Fruit fly (Drosophila melanogaster) whole organism: ENCODE measurements around the gene unc.

Experiments used
- CG8478 ChIP-seq: fragments of >200 bp; optimal IDR thresholded peaks from 2 replicates; lab custom pipeline; 2018; ENCODE audit warnings: inconsistent platforms
- Dll ChIP-seq: fragments of >200 bp; optimal IDR thresholded peaks from 2 replicates; lab custom pipeline; 2017
- EcR ChIP-seq, 2 experiments: fragments of >200 bp; optimal IDR thresholded peaks; 2 replicates each; lab custom pipeline; 2017; ENCODE audit warnings: missing biosample characterization in 2 of 2, missing genetic modification characterization in 2 of 2, missing genetic modification reagents in 2 of 2
- pan ChIP-seq: fragments of >200 bp; optimal IDR thresholded peaks from 2 replicates; lab custom pipeline; 2017
- psq ChIP-seq: fragments of >200 bp; optimal IDR thresholded peaks from 2 replicates; lab custom pipeline; 2017
- usp ChIP-seq: fragments of >200 bp; optimal IDR thresholded peaks from 2 replicates; lab custom pipeline; 2017; ENCODE audit warnings: missing biosample characterization, missing genetic modification characterization, mixed read lengths

The unc gene

DNA sequence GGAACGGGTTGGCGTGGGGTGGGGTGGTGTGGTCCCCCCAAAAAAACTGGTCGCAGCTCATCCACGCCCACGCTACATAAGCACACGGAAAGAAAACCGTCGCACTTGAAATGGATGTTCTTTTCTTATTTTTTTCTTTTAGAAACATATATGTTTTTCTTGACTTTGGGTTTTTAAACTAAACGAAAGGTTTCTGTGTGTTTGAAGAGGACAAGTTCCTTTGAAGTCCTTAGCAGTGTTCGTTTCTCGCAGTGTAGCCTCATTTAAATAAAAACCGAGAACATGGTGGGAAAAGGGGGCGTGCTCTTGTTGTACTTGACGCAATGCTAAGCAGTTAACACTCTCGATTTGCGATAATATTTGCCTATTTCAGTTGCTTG is 42.4 kb downstream of the unc start:
- no peak for TF ChIP-seq EcR (GFP tag; optimal IDR thresholded peaks at IDR 0.05; lab: Kevin White, UChicago)
- no peak for TF ChIP-seq pan (lab: Kevin White, UChicago)
- no peak for TF ChIP-seq usp (GFP tag; lab: Kevin White, UChicago)
- TF ChIP-seq CG8478 (lab: Kevin White, UChicago): no peak
- no peak for TF ChIP-seq psq (lab: Kevin White, UChicago)
- TF ChIP-seq Dll (lab: Kevin White, UChicago): no peak

DNA sequence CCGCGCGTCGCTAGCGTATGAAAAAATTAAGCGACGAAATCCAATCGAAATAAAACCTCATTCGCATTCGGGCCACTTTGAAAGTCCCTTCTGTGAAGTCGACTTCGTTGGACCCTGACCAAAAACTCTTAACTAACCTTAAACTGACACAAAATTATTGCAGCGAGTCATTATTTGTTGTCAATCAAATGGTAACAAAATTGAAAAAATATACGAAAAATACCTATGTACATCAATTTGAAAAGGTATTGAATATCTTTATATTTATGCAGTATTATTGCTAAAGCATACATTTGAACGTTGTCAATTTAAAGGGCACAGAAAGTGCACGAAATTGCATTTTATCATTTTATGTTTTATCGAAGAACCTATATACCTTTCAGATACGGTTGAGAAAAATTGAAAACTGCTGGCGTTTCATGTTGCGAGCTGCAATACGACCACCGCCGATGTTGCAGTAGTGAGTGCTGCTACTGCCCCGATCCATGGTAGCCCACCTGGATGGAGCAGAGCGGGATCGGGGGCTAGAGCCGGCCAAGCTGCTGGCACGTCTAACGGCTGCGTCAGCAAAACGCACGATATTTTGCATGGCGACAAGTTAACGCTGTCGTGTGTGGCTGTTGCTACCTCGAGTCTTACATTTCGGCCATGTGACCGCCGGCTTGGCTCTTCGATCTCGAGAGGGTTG is 42.9 kb downstream of the unc start:
- no peak for TF ChIP-seq CG8478 (lab: Kevin White, UChicago)
- TF ChIP-seq pan (lab: Kevin White, UChicago): no peak
- no peak for TF ChIP-seq EcR (GFP tag; optimal IDR thresholded peaks at IDR 0.05; lab: Kevin White, UChicago)
- no peak for TF ChIP-seq Dll (lab: Kevin White, UChicago)
- no peak for TF ChIP-seq psq (lab: Kevin White, UChicago)
- no peak for TF ChIP-seq usp (GFP tag; lab: Kevin White, UChicago)

DNA sequence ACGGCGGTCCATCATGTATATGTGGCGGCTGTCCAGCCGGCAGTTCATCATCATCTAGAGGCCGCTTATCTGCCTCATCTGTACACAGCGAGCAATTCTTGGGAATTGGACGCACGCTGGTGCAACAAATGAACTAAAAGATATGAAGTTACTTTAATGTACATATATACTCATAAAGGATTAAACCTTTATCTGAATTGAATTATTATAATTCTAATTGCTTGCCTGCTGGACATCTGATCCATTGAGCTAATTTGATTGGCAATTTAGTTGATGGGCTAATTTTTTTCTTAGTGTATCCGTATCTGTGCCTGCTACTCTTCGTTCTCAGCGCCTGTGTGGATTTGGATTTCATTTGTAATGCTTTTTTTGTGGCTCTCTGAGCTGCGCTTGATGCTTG is 43.8 kb downstream of the unc start:
- TF ChIP-seq EcR (GFP tag; optimal IDR thresholded peaks at IDR 0.05; lab: Kevin White, UChicago): peak in 1 of 2 experiments; percentile 13
- no peak for TF ChIP-seq Dll (lab: Kevin White, UChicago)
- TF ChIP-seq usp (GFP tag; lab: Kevin White, UChicago): no peak

DNA sequence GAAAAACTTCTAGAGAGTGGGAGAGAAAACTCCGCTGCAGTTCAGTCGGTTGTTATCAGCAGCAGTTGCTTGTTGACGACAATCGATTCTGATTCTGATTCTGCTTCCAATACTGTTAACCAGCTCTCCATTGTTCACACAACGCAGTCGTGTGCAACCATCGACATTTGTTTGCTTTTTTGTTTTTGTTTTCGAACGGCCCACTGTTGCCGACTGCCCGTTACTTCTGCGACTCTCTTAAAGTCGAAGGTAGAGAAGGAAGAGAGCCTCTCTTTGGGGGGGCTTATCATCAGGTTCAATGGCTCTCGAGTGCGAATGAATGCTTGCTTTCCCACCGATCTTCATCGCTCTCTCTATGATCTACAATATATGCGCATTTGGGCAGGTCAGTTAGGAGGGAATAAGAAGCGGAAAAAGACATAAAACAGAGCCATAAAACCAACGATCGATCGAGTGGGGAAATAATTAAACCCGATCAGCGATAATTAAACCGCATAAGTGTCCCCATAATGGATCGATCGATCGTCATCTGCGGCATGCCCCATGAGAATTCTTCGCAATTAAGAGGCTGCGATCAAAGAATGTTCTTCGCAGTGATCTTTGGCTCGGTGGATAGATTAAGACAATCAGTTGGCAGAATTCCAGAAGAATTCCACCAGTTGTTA is 44.9 kb downstream of the unc start:
- peak; percentile 35 to 73 for TF ChIP-seq EcR (GFP tag; optimal IDR thresholded peaks at IDR 0.05; lab: Kevin White, UChicago)
- TF ChIP-seq usp (GFP tag; lab: Kevin White, UChicago): no peak

DNA sequence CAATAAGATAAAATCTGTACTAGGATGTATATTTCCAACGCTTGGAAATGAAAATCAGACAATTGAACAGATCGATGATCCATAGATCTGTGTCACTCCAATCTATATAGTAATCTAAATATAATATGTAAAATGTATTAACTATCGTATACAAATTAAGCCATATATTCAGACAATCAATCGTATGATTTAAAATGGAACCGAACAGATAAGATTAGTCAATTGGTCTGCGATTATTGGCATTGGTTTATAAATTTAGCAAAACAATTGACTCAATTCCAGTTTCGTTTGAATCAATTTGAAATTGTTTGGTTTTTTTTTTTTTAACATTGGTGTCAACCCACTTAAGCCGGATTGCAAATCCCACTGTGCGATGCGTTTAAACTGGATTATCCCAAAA is 48.8 kb downstream of the unc start:
- TF ChIP-seq usp (GFP tag; lab: Kevin White, UChicago): no peak
- TF ChIP-seq Dll (lab: Kevin White, UChicago): no peak
- no peak for TF ChIP-seq EcR (GFP tag; optimal IDR thresholded peaks at IDR 0.05; lab: Kevin White, UChicago)
- TF ChIP-seq CG8478 (lab: Kevin White, UChicago): no peak
- TF ChIP-seq psq (lab: Kevin White, UChicago): no peak
- no peak for TF ChIP-seq pan (lab: Kevin White, UChicago)

DNA sequence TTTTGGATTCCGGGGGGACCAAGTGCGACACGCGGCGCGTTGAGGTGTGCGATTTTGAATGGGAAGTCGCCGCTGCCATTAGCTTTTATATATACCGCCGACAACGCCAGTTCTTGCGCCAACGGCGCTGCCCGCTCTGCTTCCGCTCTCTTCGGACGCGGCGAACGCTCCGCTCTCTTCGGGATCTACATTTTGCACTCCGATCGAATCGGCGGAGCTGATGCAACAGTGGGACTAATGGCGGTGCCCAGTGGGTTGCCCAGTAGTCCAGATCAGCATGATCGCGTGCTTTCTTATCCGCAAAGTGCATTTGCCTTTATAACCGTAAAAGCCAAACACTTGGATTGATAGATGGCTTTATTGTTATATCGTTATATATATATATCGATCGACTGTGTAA is 49.2 kb downstream of the unc start, which contains the start of gene CG32512:
CG32512 (minus strand) TSS at position 67 of the 400 bp plus-strand sequence.
- no peak for TF ChIP-seq usp (GFP tag; lab: Kevin White, UChicago)

DNA sequence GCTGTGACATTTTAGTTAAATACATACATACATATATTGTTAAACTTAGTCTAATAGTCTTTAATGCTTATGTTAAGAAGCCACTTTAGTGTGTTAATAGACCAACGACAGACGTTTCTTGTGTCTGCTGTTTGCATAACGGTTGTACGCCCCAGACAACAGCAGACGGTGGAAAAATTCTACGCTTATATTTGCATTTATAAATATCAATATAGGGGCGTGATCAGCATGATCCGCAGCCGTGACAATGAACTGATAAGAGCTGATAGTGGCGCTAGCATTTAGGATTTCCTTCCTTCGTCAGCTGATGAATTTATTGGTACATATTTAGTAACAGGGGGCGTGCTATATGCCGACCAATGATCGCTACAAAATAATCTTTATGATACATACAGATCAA is 50.9 kb downstream of the unc start:
- no peak for TF ChIP-seq usp (GFP tag; lab: Kevin White, UChicago)
- TF ChIP-seq psq (lab: Kevin White, UChicago): no peak
- no peak for TF ChIP-seq Dll (lab: Kevin White, UChicago)
- no peak for TF ChIP-seq EcR (GFP tag; optimal IDR thresholded peaks at IDR 0.05; lab: Kevin White, UChicago)
- TF ChIP-seq CG8478 (lab: Kevin White, UChicago): no peak
- no peak for TF ChIP-seq pan (lab: Kevin White, UChicago)

DNA sequence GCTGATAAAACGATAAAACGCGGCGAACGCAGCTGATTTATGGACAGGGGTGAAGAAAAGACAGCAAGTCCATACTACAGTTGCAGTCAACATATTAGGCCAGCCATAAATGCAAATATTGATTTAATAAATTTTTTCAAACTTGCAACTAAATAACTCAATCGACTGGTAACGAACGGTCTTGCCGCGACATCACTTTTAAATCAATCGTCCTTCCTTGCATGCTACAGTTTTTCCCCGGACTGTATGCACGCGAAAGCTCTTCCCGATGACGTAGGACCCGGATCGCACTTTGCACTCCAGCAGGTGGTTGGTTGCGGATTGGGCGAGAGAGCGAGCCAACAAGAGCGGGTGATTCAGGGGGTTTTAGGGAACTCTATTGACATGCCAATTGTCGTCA is 51.8 kb downstream of the unc start:
- TF ChIP-seq usp (GFP tag; lab: Kevin White, UChicago) (no peak), EcR (GFP tag; optimal IDR thresholded peaks at IDR 0.05; lab: Kevin White, UChicago) (no peak), Dll (lab: Kevin White, UChicago) (no peak), pan (lab: Kevin White, UChicago) (no peak), psq (lab: Kevin White, UChicago) (no peak), CG8478 (lab: Kevin White, UChicago) (no peak)
